Worm (Caenorhabditis elegans) whole organism, L4 larva: ENCODE measurements around the gene F36D4.1.
"Not testable (repeated sequence)": the region's sequence is repeated elsewhere in the genome, so short reads cannot be mapped to it uniquely, and the experiment has no call there.

ENCODE experiments used
- F26F4.8 ChIP-seq: fragments of 200-800 bp; sonication (Bioruptor generic); conservative IDR thresholded peaks from 2 replicates; pipeline ENCODE4 v1.3.6; 2022; ENCODE audit warnings: missing genetic modification characterization, missing compliant biosample characterization
- F49E8.2 ChIP-seq: sonication (generic microtip); optimal IDR thresholded peaks from 2 replicates; lab custom pipeline; 2016; ENCODE audit warnings: missing compliant biosample characterization, mild to moderate bottlenecking, missing genetic modification characterization, borderline replicate concordance
- R02D3.7 ChIP-seq: fragments of 150-350 bp; sonication (generic microtip); optimal IDR thresholded peaks from 3 replicates; lab custom pipeline; 2014; ENCODE audit warnings: missing biosample characterization, missing genetic modification characterization
- Y105C5A.15 ChIP-seq: fragments of 200-800 bp; sonication (Bioruptor generic); IDR thresholded peaks from 2 replicates; pipeline ENCODE4 v1.3.6; 2022; ENCODE audit warnings: missing genetic modification characterization, missing compliant biosample characterization
- Y48G9A.11 ChIP-seq: fragments of 200-800 bp; sonication (Bioruptor generic); IDR thresholded peaks from 2 replicates; pipeline ENCODE4 v1.3.6; 2022; ENCODE audit warnings: missing genetic modification reagents, missing genetic modification characterization, missing compliant biosample characterization
- Y5F2A.4 ChIP-seq: fragments of 200-800 bp; sonication (Bioruptor generic); optimal IDR thresholded peaks from 2 replicates; lab custom pipeline; 2018; ENCODE audit warnings: mild to moderate bottlenecking, missing genetic modification characterization, missing compliant biosample characterization
- Y75B8A.6 ChIP-seq: fragments of 200-800 bp; sonication (Bioruptor generic); IDR thresholded peaks from 2 replicates; pipeline ENCODE4 v1.3.6; 2022; ENCODE audit warnings: missing genetic modification reagents, missing genetic modification characterization, missing compliant biosample characterization
- ZK337.2 ChIP-seq: fragments of 200-800 bp; sonication (Bioruptor generic); IDR thresholded peaks from 2 replicates; pipeline ENCODE4 v1.3.6; 2022; ENCODE audit warnings: missing genetic modification reagents, missing genetic modification characterization, missing compliant biosample characterization
- aha-1 ChIP-seq: fragments of 150-350 bp; peaks from one replicate; lab custom pipeline; 2014; ENCODE audit warnings: missing biosample characterization, missing genetic modification characterization
- arid-1 ChIP-seq: fragments of 200-800 bp; sonication (Bioruptor generic); conservative IDR thresholded peaks from 2 replicates; pipeline ENCODE4 v1.3.6; 2022; ENCODE audit warnings: missing genetic modification reagents, missing genetic modification characterization, missing compliant biosample characterization
- dmd-9 ChIP-seq: fragments of 200-800 bp; sonication (Bioruptor generic); IDR thresholded peaks from 2 replicates; pipeline ENCODE4 v1.3.6; 2022; ENCODE audit warnings: missing genetic modification reagents, missing genetic modification characterization, missing compliant biosample characterization
- dve-1 ChIP-seq: sonication (generic microtip); optimal IDR thresholded peaks from 2 replicates; lab custom pipeline; 2017; ENCODE audit warnings: antibody characterized with exemption, mild to moderate bottlenecking, missing genetic modification characterization, missing compliant biosample characterization; ENCODE audit not compliant: insufficient read depth
- fos-1 ChIP-seq: fragments of 150-350 bp; optimal IDR thresholded peaks from 2 replicates; lab custom pipeline; 2014; ENCODE audit warnings: missing biosample characterization, missing genetic modification characterization
- hlh-30 ChIP-seq: sonication (generic microtip); optimal IDR thresholded peaks from 2 replicates; lab custom pipeline; 2017; ENCODE audit warnings: antibody characterized with exemption, mild to moderate bottlenecking, missing genetic modification characterization, missing compliant biosample characterization; ENCODE audit not compliant: insufficient read depth
- hmg-1.1 ChIP-seq: fragments of 200-800 bp; sonication (Bioruptor generic); IDR thresholded peaks from 2 replicates; pipeline ENCODE4 v1.3.6; 2022; ENCODE audit warnings: missing genetic modification reagents, missing genetic modification characterization, missing compliant biosample characterization
- lim-7 ChIP-seq: fragments of 200-800 bp; sonication (Bioruptor generic); IDR thresholded peaks from 2 replicates; pipeline ENCODE4 v1.3.6; 2022; ENCODE audit warnings: missing genetic modification characterization, missing compliant biosample characterization
- lin-13 ChIP-seq: fragments of 150-350 bp; optimal IDR thresholded peaks from 2 replicates; lab custom pipeline; 2014; ENCODE audit warnings: missing biosample characterization, missing genetic modification reagents, missing genetic modification characterization
- lin-29 ChIP-seq: fragments of 200-800 bp; sonication (Bioruptor generic); IDR thresholded peaks from 2 replicates; pipeline ENCODE4 v1.3.6; 2022; ENCODE audit warnings: missing genetic modification reagents, missing genetic modification characterization, missing compliant biosample characterization
- lin-38 ChIP-seq: fragments of 200-800 bp; sonication (Bioruptor generic); IDR thresholded peaks from 2 replicates; pipeline ENCODE4 v1.3.6; 2022; ENCODE audit warnings: missing genetic modification reagents, missing genetic modification characterization, missing compliant biosample characterization
- madf-5 ChIP-seq, 2 experiments: fragments of 200-800 bp; sonication (Bioruptor generic); IDR thresholded peaks; 2 replicates each; pipeline ENCODE4 v1.3.6; 2022; ENCODE audit warnings: missing compliant biosample characterization in 2 of 2, missing genetic modification characterization in 2 of 2
- mdt-29 ChIP-seq: fragments of 200-800 bp; sonication (Bioruptor generic); IDR thresholded peaks from 2 replicates; pipeline ENCODE4 v1.3.6; 2022; ENCODE audit warnings: missing genetic modification reagents, missing genetic modification characterization, missing compliant biosample characterization
- mes-2 ChIP-seq: sonication (generic microtip); optimal IDR thresholded peaks from 2 replicates; lab custom pipeline; 2016; ENCODE audit warnings: missing genotype, mild to moderate bottlenecking, missing genetic modification characterization, missing compliant biosample characterization; ENCODE audit not compliant: poor library complexity, severe bottlenecking
- nhr-6 ChIP-seq: fragments of 150-350 bp; optimal IDR thresholded peaks from 2 replicates; lab custom pipeline; 2014; ENCODE audit warnings: missing biosample characterization, missing genetic modification characterization
- nhr-77 ChIP-seq: fragments of 150-350 bp; optimal IDR thresholded peaks from 2 replicates; lab custom pipeline; 2014; ENCODE audit warnings: missing biosample characterization, missing genetic modification characterization
- pha-4 ChIP-seq, 2 experiments: fragments of 150-350 bp in 1 of 2; fragments of 200-800 bp in 1 of 2; sonication (Bioruptor generic) in 1 of 2; IDR thresholded peaks in 1 of 2; optimal IDR thresholded peaks in 1 of 2; 2 replicates each; pipeline versions ENCODE4 v1.3.6 to Lab custom; 2014 to 2022; ENCODE audit warnings: missing genetic modification characterization in 2 of 2, missing genetic modification reagents in 2 of 2, missing biosample characterization in 1 of 2, missing compliant biosample characterization in 1 of 2
- php-3 ChIP-seq: fragments of 200-800 bp; sonication (Bioruptor generic); IDR thresholded peaks from 2 replicates; pipeline ENCODE4 v1.3.6; 2022; ENCODE audit warnings: missing genetic modification reagents, missing genetic modification characterization, missing compliant biosample characterization
- sdz-12 ChIP-seq: fragments of 200-800 bp; sonication (Bioruptor generic); optimal IDR thresholded peaks from 2 replicates; lab custom pipeline; 2018; ENCODE audit warnings: mild to moderate bottlenecking, missing genetic modification characterization, missing compliant biosample characterization
- snpc-1.2 ChIP-seq: fragments of 200-800 bp; sonication (Bioruptor generic); IDR thresholded peaks from 2 replicates; pipeline ENCODE4 v1.3.6; 2022; ENCODE audit warnings: missing genetic modification reagents, missing genetic modification characterization, missing compliant biosample characterization
- tra-1 ChIP-seq: fragments of 200-800 bp; sonication (Bioruptor generic); IDR thresholded peaks from 2 replicates; pipeline ENCODE4 v1.3.6; 2022; ENCODE audit warnings: missing genetic modification reagents, missing genetic modification characterization, missing compliant biosample characterization
- unc-62 ChIP-seq, 3 experiments: fragments of 150-350 bp in 1 of 3; sonication (generic microtip); optimal IDR thresholded peaks in 2 of 3; peaks in 1 of 3; 1 replicate in 1 of 3; 2 replicates in 2 of 3; lab custom pipeline; 2014 to 2017; ENCODE audit warnings: missing biosample characterization in 3 of 3, missing genetic modification characterization in 3 of 3, missing genetic modification reagents in 3 of 3, missing genotype in 1 of 3
- vab-7 ChIP-seq: fragments of 200-800 bp; sonication (Bioruptor generic); IDR thresholded peaks from 2 replicates; pipeline ENCODE4 v1.3.6; 2022; ENCODE audit warnings: missing genetic modification reagents, missing genetic modification characterization, missing compliant biosample characterization
- ztf-11 ChIP-seq: fragments of 150-350 bp; optimal IDR thresholded peaks from 2 replicates; lab custom pipeline; 2014; ENCODE audit warnings: missing biosample characterization, missing genetic modification characterization

The F36D4.1 gene

DNA sequence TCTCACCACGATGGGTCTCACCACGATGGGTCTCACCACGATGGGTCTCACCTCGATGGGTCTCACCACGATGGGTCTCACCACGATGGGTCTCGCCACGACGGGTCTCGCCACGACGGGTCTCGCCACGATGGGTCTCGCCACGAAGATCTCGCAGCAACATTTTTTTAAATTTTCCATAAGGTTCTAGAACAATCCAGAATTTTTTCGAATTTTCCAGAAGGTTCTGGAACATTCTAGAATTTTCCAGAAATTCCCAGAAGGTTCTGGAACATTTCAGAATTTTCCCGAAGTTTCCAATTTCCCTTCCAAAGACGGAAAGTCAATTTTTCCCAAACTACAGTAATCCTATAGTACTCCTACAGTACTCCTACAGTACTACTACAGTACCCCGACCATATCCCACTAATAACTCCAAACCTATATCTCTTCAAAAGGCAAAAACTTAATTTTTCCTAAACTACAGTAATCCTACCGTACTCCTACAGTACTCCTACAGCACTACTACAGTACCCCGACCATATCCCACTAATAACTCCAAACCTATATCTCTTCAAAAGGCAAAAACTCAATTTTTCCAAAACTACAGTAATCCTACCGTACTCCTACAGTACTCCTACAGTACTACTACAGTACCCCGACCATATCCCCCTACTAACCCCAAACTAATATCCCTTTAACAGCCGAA, 22.7 kb downstream of the F36D4.1 start, which contains the start of gene Y54B9A.1:
TSS of gene Y54B9A.1 (minus strand) at position 235 of the 688 bp plus-strand sequence.
- TF ChIP-seq Y75B8A.6 (GFP tag; lab: Robert Waterston, UW) = 0 out of 2 replicates have a peak, but pooled peaks have one; percentile 62
- peak; percentile 71 for TF ChIP-seq lim-7 (GFP tag; lab: Robert Waterston, UW)
- TF ChIP-seq madf-5 (GFP tag; IDR thresholded peaks at IDR 0.05; lab: Robert Waterston, UW) = peak in 1 of 2 experiments; percentile 68; a peak in 1 of 4 replicates
- 0 out of 2 replicates have a peak, but pooled peaks have one; percentile 57 for TF ChIP-seq tra-1 (GFP tag; lab: Robert Waterston, UW)
- 0 out of 2 replicates have a peak, but pooled peaks have one; percentile 22 for TF ChIP-seq mdt-29 (GFP tag; lab: Robert Waterston, UW)
- 0 out of 2 replicates have a peak, but pooled peaks have one; percentile 43 for TF ChIP-seq vab-7 (GFP tag; lab: Robert Waterston, UW)
- TF ChIP-seq Y48G9A.11 = peak; percentile 75; the same call in 1 of the 2 replicates
- TF ChIP-seq arid-1 (GFP tag; lab: Robert Waterston, UW) = peak; percentile 65; the same call in 1 of the 2 replicates
- peak; percentile 81 for TF ChIP-seq Y105C5A.15 (GFP tag; lab: Robert Waterston, UW)
- peak; percentile 55 for TF ChIP-seq pha-4 (GFP tag; IDR thresholded peaks at IDR 0.05; lab: Robert Waterston, UW)
- TF ChIP-seq pha-4 (tag; optimal IDR thresholded peaks at IDR 0.05; lab: Kevin White, UChicago) = not testable (repeated sequence)
- peak; percentile 73 for TF ChIP-seq snpc-1.2
- peak; percentile 66; the same call in 1 of the 2 replicates for TF ChIP-seq lin-38 (GFP tag; lab: Robert Waterston, UW)
- TF ChIP-seq php-3 (GFP tag; lab: Robert Waterston, UW) = peak; percentile 35; the same call in 1 of the 2 replicates

DNA sequence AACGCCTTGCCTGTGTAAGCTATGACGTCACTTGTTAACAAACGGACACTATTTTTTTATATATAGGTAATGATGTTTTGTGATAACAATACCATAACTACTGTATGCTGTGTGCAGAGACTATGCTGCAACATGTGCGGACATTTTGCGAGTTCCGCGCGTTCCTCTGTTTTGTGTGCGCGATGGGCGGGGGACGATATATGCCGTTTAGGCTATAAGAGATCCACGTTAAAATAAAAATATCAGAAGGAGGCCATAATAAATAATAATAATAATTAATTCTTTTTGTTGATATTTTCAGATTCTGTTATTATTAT, 23.2 kb downstream of the F36D4.1 start:
- TF ChIP-seq nhr-6 (no peak), lin-13 (GFP tag; lab: Kevin White, UChicago) (no peak), ztf-11 (no peak), Y5F2A.4 (GFP tag; lab: Kevin White, UChicago) (no peak), F49E8.2 (tag; lab: Kevin White, UChicago) (peak; percentile 26), Y75B8A.6 (GFP tag; lab: Robert Waterston, UW) (no peak), mes-2 (tag; lab: Kevin White, UChicago) (peak; percentile 24), ZK337.2 (GFP tag; lab: Robert Waterston, UW) (no peak), fos-1 (tag; lab: Kevin White, UChicago) (no peak), F26F4.8 (GFP tag; lab: Robert Waterston, UW) (no peak), dmd-9 (GFP tag; lab: Robert Waterston, UW) (no peak), lin-29 (no peak), aha-1 (tag; lab: Kevin White, UChicago) (no peak), php-3 (GFP tag; lab: Robert Waterston, UW) (no peak)

DNA sequence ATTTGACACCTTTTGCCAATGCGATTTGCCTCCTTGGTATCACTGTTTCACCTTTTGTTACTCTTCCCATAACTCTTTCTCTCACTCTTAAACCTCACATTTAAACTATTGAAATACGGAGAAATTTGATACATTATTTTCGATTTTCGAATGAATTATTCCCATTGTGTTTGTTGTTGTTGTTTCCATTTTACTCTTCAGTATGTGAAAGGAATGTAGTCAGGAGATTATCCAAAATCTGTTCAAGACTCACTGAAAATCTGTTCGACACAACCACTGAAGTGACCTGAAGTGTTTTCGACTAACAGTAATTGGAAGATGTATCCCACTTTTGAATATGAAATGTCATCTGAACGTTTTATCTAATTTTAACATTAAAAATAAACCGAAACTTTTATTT, 24.3 kb downstream of the F36D4.1 start:
- peak; percentile 94 for TF ChIP-seq aha-1 (tag; lab: Kevin White, UChicago)
- TF ChIP-seq R02D3.7 (tag; lab: Kevin White, UChicago) = no peak

DNA sequence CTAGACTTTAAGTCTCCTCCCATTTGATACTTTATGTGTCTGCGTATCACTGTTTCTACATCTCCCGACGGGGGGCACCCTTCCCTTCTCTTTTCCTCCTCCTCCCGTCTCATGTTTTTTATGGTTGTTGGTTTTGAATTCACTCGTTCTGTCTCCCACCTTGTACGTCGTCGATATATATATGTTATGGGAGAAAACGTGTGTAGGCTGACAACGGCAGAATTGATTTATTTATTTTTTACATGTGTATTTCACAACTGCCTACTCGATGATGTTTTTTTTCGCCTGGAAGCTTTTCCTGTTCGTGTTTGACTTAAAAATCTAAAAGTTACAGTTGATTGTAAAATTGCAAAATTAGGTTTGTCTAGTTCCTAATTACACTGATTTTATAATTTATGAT, 25.7 kb downstream of the F36D4.1 start:
- peak; percentile 6 for TF ChIP-seq mes-2 (tag; lab: Kevin White, UChicago)
- peak in 1 of 2 experiments; percentile 59 for TF ChIP-seq unc-62 (GFP tag; optimal IDR thresholded peaks at IDR 0.05 in 1 of 2; lab: Kevin White, UChicago)
- TF ChIP-seq unc-62 (tag; optimal IDR thresholded peaks at IDR 0.05; lab: Kevin White, UChicago) = no peak
- TF ChIP-seq hlh-30 (tag; lab: Kevin White, UChicago) = peak; percentile 23
- TF ChIP-seq sdz-12 (GFP tag; lab: Kevin White, UChicago) = no peak
- TF ChIP-seq hmg-1.1 (GFP tag; lab: Robert Waterston, UW) = 0 out of 2 replicates have a peak, but pooled peaks have one; percentile 10
- peak; percentile 60 for TF ChIP-seq dve-1 (tag; lab: Kevin White, UChicago)
- no peak for TF ChIP-seq nhr-77 (tag; lab: Kevin White, UChicago)
- TF ChIP-seq pha-4 (GFP tag; IDR thresholded peaks at IDR 0.05; lab: Robert Waterston, UW) = 0 out of 2 replicates have a peak, but pooled peaks have one; percentile 16
- no peak for TF ChIP-seq pha-4 (tag; optimal IDR thresholded peaks at IDR 0.05; lab: Kevin White, UChicago)
